Worm (Caenorhabditis elegans) whole organism, late embryonic: ENCODE data around the gene K08E5.6.

Experiments used
- ceh-18 ChIP-seq: sonication (generic microtip); optimal IDR thresholded peaks from 2 replicates; lab custom pipeline; 2016; ENCODE audit warnings: missing genetic modification characterization, missing compliant biosample characterization
- ceh-30 ChIP-seq: fragments of 150-350 bp; optimal IDR thresholded peaks from 2 replicates; lab custom pipeline; 2014; ENCODE audit warnings: missing biosample characterization, missing genetic modification characterization
- che-1 ChIP-seq: sonication (generic microtip); optimal IDR thresholded peaks from 2 replicates; lab custom pipeline; 2016; ENCODE audit warnings: mild to moderate bottlenecking, missing genetic modification characterization, missing compliant biosample characterization
- fax-1 ChIP-seq: sonication (generic microtip); optimal IDR thresholded peaks from 2 replicates; lab custom pipeline; 2016; ENCODE audit warnings: missing genotype, missing genetic modification characterization, missing compliant biosample characterization
- fkh-10 ChIP-seq: fragments of 150-350 bp; optimal IDR thresholded peaks from 2 replicates; lab custom pipeline; 2014; ENCODE audit warnings: missing biosample characterization, missing genetic modification reagents, missing genetic modification characterization
- hlh-6 ChIP-seq: sonication (generic microtip); optimal IDR thresholded peaks from 2 replicates; lab custom pipeline; 2016; ENCODE audit warnings: missing genotype, missing genetic modification characterization, missing compliant biosample characterization
- hlh-8 ChIP-seq: sonication (generic microtip); optimal IDR thresholded peaks from 2 replicates; lab custom pipeline; 2016; ENCODE audit warnings: missing genotype, missing genetic modification characterization, missing compliant biosample characterization
- unc-42 ChIP-seq: sonication (generic microtip); optimal IDR thresholded peaks from 2 replicates; lab custom pipeline; 2016; ENCODE audit warnings: missing genotype, missing genetic modification characterization, missing compliant biosample characterization
- zip-5 ChIP-seq: sonication (generic microtip); optimal IDR thresholded peaks from 2 replicates; lab custom pipeline; 2016; ENCODE audit warnings: missing genetic modification characterization, missing compliant biosample characterization

The K08E5.6 gene

ce11 chrIII:10187840-10188239 is 47.0 kb downstream of the K08E5.6 start:
- TF ChIP-seq unc-42 (tag; lab: Kevin White, UChicago) (peak; percentile 68), fkh-10 (GFP tag; lab: Kevin White, UChicago) (no peak), fax-1 (tag; lab: Kevin White, UChicago) (no peak), zip-5 (tag; lab: Kevin White, UChicago) (no peak)
- TF ChIP-seq, all 69 proteins: peak for 1

- TF ChIP-seq che-1: no peak
- TF ChIP-seq ceh-30 (tag; lab: Kevin White, UChicago): no peak
- no peak for TF ChIP-seq hlh-8 (tag; lab: Kevin White, UChicago)
- no peak for TF ChIP-seq hlh-6 (tag; lab: Kevin White, UChicago)
- TF ChIP-seq ceh-18: no peak
Measured at ce11 chrIII:10188912-10189311, 48.1 kb downstream of the K08E5.6 start, which contains the start of gene epac-1. Gene epac-1, plus strand, starts transcription at chrIII:10189212.
